Worm (Caenorhabditis elegans) whole organism, young adult: Measurements from ENCODE around the gene zzz-1.

ENCODE experiments used
- ets-4 ChIP-seq: fragments of 200-800 bp; sonication (Bioruptor generic); optimal IDR thresholded peaks from 2 replicates; lab custom pipeline; 2018; ENCODE audit warnings: mild to moderate bottlenecking, missing genetic modification characterization, missing compliant biosample characterization
- gei-17 ChIP-seq: fragments of 200-800 bp; sonication (Bioruptor generic); optimal IDR thresholded peaks from 2 replicates; lab custom pipeline; 2018; ENCODE audit warnings: mild to moderate bottlenecking, missing genetic modification characterization, missing compliant biosample characterization
- let-607 ChIP-seq, 2 experiments: fragments of 200-800 bp in 1 of 2; sonication (Bioruptor generic) in 1 of 2; sonication (generic microtip) in 1 of 2; optimal IDR thresholded peaks; 2 replicates each; lab custom pipeline; 2016 to 2018; ENCODE audit warnings: mild to moderate bottlenecking in 2 of 2, missing compliant biosample characterization in 2 of 2, missing genetic modification characterization in 2 of 2, moderate library complexity in 2 of 2, missing genotype in 1 of 2
- mel-28 ChIP-seq: sonication (generic microtip); optimal IDR thresholded peaks from 2 replicates; lab custom pipeline; 2016; ENCODE audit warnings: borderline replicate concordance, mild to moderate bottlenecking, missing genetic modification characterization, missing compliant biosample characterization
- nfya-1 ChIP-seq: sonication (generic microtip); optimal IDR thresholded peaks from 2 replicates; lab custom pipeline; 2017; ENCODE audit warnings: antibody characterized with exemption, missing compliant biosample characterization, missing genetic modification characterization, borderline replicate concordance; ENCODE audit not compliant: insufficient read depth
- sdz-38 ChIP-seq: sonication (generic microtip); optimal IDR thresholded peaks from 2 replicates; lab custom pipeline; 2016; ENCODE audit warnings: missing genotype, missing genetic modification characterization, missing compliant biosample characterization
- sea-2 ChIP-seq: fragments of 200-800 bp; sonication (Bioruptor generic); IDR thresholded peaks from 2 replicates; pipeline ENCODE4 v1.3.6; 2022; ENCODE audit warnings: missing genetic modification characterization, missing compliant biosample characterization
- snpc-4 ChIP-seq, 5 experiments: fragments of 150-350 bp in 1 of 5; sonication (generic microtip) in 4 of 5; optimal IDR thresholded peaks; 2 replicates each; lab custom pipeline; 2014 to 2018; ENCODE audit warnings: missing genetic modification characterization in 5 of 5, missing biosample characterization in 3 of 5, antibody characterized with exemption in 2 of 5, mild to moderate bottlenecking in 2 of 5, missing compliant biosample characterization in 2 of 5, missing genotype in 2 of 5, moderate library complexity in 2 of 5, missing genetic modification reagents in 1 of 5
- zfh-2 ChIP-seq: fragments of 200-800 bp; sonication (Bioruptor generic); conservative IDR thresholded peaks from 2 replicates; pipeline ENCODE4 v1.3.6; 2022; ENCODE audit warnings: missing genetic modification reagents, missing genetic modification characterization, missing compliant biosample characterization
- ztf-18 ChIP-seq: sonication (generic microtip); optimal IDR thresholded peaks from 2 replicates; lab custom pipeline; 2016; ENCODE audit warnings: missing genotype, mild to moderate bottlenecking, missing genetic modification characterization, missing compliant biosample characterization
- ztf-22 ChIP-seq: fragments of 200-800 bp; sonication (Bioruptor generic); optimal IDR thresholded peaks from 2 replicates; lab custom pipeline; 2018; ENCODE audit warnings: mild to moderate bottlenecking, missing genetic modification characterization, moderate library complexity, missing compliant biosample characterization

DNA sequence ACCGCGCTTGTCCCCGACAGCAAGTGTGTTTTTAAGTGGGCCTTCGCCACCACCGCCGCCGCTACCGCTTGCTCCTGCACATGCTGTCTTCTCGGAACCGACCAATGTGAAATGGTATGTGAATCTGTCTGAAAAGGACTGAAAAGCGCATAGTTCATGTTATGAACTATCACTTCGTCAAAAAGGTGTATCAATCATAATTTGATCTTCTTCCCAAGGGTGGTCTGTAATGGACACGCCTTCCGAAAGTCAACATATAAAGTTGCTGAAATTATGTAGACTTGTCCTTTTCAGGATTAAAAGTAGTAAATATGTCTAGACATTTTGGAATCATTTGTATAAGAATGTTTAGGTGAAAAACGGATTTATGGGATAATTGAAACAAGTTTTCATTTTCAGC is 33.2 kb upstream of the zzz-1 start, which contains the start of gene zip-9:
- no peak for TF ChIP-seq zfh-2 (GFP tag; lab: Robert Waterston, UW)
- TF ChIP-seq ets-4, result no peak
- no peak for TF ChIP-seq nfya-1 (tag; lab: Kevin White, UChicago)
- no peak for TF ChIP-seq sdz-38
- no peak for TF ChIP-seq mel-28 (tag; lab: Kevin White, UChicago)
- no peak for TF ChIP-seq snpc-4 (GFP tag; optimal IDR thresholded peaks at IDR 0.05; lab: Kevin White, UChicago)
- no peak for TF ChIP-seq snpc-4 (tag; optimal IDR thresholded peaks at IDR 0.05; lab: Kevin White, UChicago)
- no peak for TF ChIP-seq gei-17 (GFP tag; lab: Kevin White, UChicago)
- TF ChIP-seq ztf-18 (tag; lab: Kevin White, UChicago), result no peak
- no peak for TF ChIP-seq sea-2
- TF ChIP-seq ztf-22 (GFP tag; lab: Kevin White, UChicago), result no peak
- no peak for TF ChIP-seq let-607 (tag; optimal IDR thresholded peaks at IDR 0.05; lab: Kevin White, UChicago)
